Worm (Caenorhabditis elegans): ENCODE measurements around the gene K10H10.7.

DNA sequence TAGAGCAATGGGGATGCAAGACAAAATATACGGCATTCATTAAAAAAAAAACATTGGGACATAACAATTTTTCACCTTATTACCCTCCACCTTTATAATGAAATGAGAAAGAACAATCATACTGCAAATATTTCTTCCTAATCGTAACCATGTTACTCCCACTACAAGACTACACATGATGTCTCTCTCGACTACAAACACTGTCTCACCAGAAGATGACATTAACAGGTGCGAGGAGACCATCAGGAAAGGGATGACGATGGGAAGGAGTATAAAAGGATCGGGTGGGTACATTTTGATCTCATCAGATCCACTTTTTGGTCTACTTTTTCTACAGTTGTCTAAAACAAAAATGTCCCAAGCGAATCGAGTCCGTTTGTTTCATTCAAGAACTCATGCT lies 9.6 kb downstream of the K10H10.7 start, which contains the start of gene dhs-8:
- TF ChIP-seq elt-2 (tag; optimal IDR thresholded peaks at IDR 0.05) (no peak), snpc-4 (tag; optimal IDR thresholded peaks at IDR 0.05) (no peak), nfya-1 (tag; optimal IDR thresholded peaks at IDR 0.05; ENCODE audit: insufficient read depth) (no peak), ceh-82 (tag; optimal IDR thresholded peaks at IDR 0.05) (no peak), mdl-1 (tag; optimal IDR thresholded peaks at IDR 0.05) (no peak)

Measured in whole organism, L3 larva.